Worm (Caenorhabditis elegans) whole organism, mixed stage, embryonic: ENCODE results near the gene mop-25.2.

ENCODE experiments used
- blmp-1 ChIP-seq: fragments of 150-350 bp; optimal IDR thresholded peaks from 2 replicates; lab custom pipeline; 2014; ENCODE audit warnings: missing biosample characterization, missing genetic modification characterization
- ceh-39 ChIP-seq: fragments of 150-350 bp; optimal IDR thresholded peaks from 2 replicates; lab custom pipeline; 2014; ENCODE audit warnings: missing biosample characterization, missing genetic modification characterization
- ceh-83 ChIP-seq: fragments of 200-800 bp; sonication (Bioruptor generic); optimal IDR thresholded peaks from 2 replicates; lab custom pipeline; 2018; ENCODE audit warnings: mild to moderate bottlenecking, missing genetic modification characterization, missing compliant biosample characterization
- lin-13 ChIP-seq: fragments of 150-350 bp; optimal IDR thresholded peaks from 2 replicates; lab custom pipeline; 2014; ENCODE audit warnings: missing biosample characterization, missing genetic modification characterization
- lsy-2 ChIP-seq: fragments of 150-350 bp; optimal IDR thresholded peaks from 2 replicates; lab custom pipeline; 2014; ENCODE audit warnings: missing biosample characterization, missing genetic modification characterization
- nhr-28 ChIP-seq: fragments of 150-350 bp; optimal IDR thresholded peaks from 2 replicates; lab custom pipeline; 2014; ENCODE audit warnings: missing biosample characterization, missing genetic modification characterization
- nhr-76 ChIP-seq: sonication (generic microtip); optimal IDR thresholded peaks from 2 replicates; lab custom pipeline; 2017; ENCODE audit warnings: missing biosample characterization, missing genetic modification characterization
- snpc-4 ChIP-seq: fragments of 150-350 bp; optimal IDR thresholded peaks from 2 replicates; lab custom pipeline; 2014; ENCODE audit warnings: missing biosample characterization, missing genetic modification characterization

- TF ChIP-seq blmp-1 (tag; lab: Kevin White, UChicago) (no peak), lsy-2 (no peak), lin-13 (tag; lab: Kevin White, UChicago) (no peak), nhr-76 (tag; lab: Kevin White, UChicago) (no peak), snpc-4 (tag; lab: Kevin White, UChicago) (no peak), ceh-83 (GFP tag; lab: Kevin White, UChicago) (no peak), ceh-39 (tag; lab: Kevin White, UChicago) (no peak), nhr-28 (tag; lab: Kevin White, UChicago) (no peak)
These were observed 5.4 kb upstream of the mop-25.2 start, which contains the start of gene glt-5 for ce11 chrII:9708835-9709299.
